Worm (Caenorhabditis elegans) whole organism, L3 larva: ENCODE measurements around the gene nhr-158.

Experiments used
- R02D3.7 ChIP-seq: fragments of 150-350 bp; optimal IDR thresholded peaks from 2 replicates; lab custom pipeline; 2014; ENCODE audit warnings: missing biosample characterization, missing genetic modification characterization
- aly-2 ChIP-seq: fragments of 150-350 bp; optimal IDR thresholded peaks from 2 replicates; lab custom pipeline; 2014; ENCODE audit warnings: missing biosample characterization, missing genetic modification characterization
- ama-1 ChIP-seq: fragments of 150-350 bp; optimal IDR thresholded peaks from 2 replicates; lab custom pipeline; 2018
- ceh-16 ChIP-seq: sonication (generic microtip); optimal IDR thresholded peaks from 2 replicates; lab custom pipeline; 2017; ENCODE audit warnings: missing biosample characterization, missing genetic modification characterization
- ceh-28 ChIP-seq: fragments of 150-350 bp; optimal IDR thresholded peaks from 2 replicates; lab custom pipeline; 2014; ENCODE audit warnings: missing biosample characterization, missing genetic modification reagents, missing genetic modification characterization
- ceh-82 ChIP-seq: fragments of 150-350 bp; optimal IDR thresholded peaks from 2 replicates; lab custom pipeline; 2014; ENCODE audit warnings: missing biosample characterization, missing genetic modification characterization
- ceh-9 ChIP-seq: sonication (generic microtip); optimal IDR thresholded peaks from 2 replicates; lab custom pipeline; 2018; ENCODE audit warnings: missing biosample characterization, missing genetic modification characterization
- daf-12 ChIP-seq: fragments of 150-350 bp; optimal IDR thresholded peaks from 2 replicates; lab custom pipeline; 2014; ENCODE audit warnings: missing biosample characterization, missing genetic modification reagents, missing genetic modification characterization
- egl-27 ChIP-seq: sonication (generic microtip); optimal IDR thresholded peaks from 4 replicates; lab custom pipeline; 2017; ENCODE audit warnings: missing biosample characterization, missing genetic modification reagents, missing genetic modification characterization
- egl-5 ChIP-seq: fragments of 150-350 bp; optimal IDR thresholded peaks from 2 replicates; lab custom pipeline; 2017; ENCODE audit warnings: missing biosample characterization, missing genetic modification reagents, missing genetic modification characterization, inconsistent platforms
- eor-1 ChIP-seq, 2 experiments: fragments of 150-350 bp; optimal IDR thresholded peaks; 2 replicates each; lab custom pipeline; 2014 to 2018; ENCODE audit warnings: missing biosample characterization in 2 of 2, missing genetic modification characterization in 2 of 2
- fkh-10 ChIP-seq: sonication (generic microtip); optimal IDR thresholded peaks from 2 replicates; lab custom pipeline; 2017; ENCODE audit warnings: missing biosample characterization, missing genetic modification reagents, missing genetic modification characterization
- fos-1 ChIP-seq: fragments of 150-350 bp; optimal IDR thresholded peaks from 2 replicates; lab custom pipeline; 2014; ENCODE audit warnings: missing biosample characterization, missing genetic modification characterization
- hmg-11 ChIP-seq: sonication (generic microtip); optimal IDR thresholded peaks from 2 replicates; lab custom pipeline; 2016; ENCODE audit warnings: missing genetic modification characterization, missing compliant biosample characterization
- jun-1 ChIP-seq: fragments of 150-350 bp; optimal IDR thresholded peaks from 2 replicates; lab custom pipeline; 2014; ENCODE audit warnings: missing biosample characterization, missing genetic modification reagents, missing genetic modification characterization
- lin-15B ChIP-seq: fragments of 150-350 bp; optimal IDR thresholded peaks from 2 replicates; lab custom pipeline; 2014; ENCODE audit warnings: missing biosample characterization, missing genetic modification characterization
- lsy-12 ChIP-seq: sonication (generic microtip); optimal IDR thresholded peaks from 2 replicates; lab custom pipeline; 2016; ENCODE audit warnings: mild to moderate bottlenecking, missing genetic modification characterization, missing compliant biosample characterization
- mdl-1 ChIP-seq: fragments of 150-350 bp; optimal IDR thresholded peaks from 2 replicates; lab custom pipeline; 2014; ENCODE audit warnings: missing biosample characterization, missing genetic modification characterization
- mml-1 ChIP-seq: fragments of 150-350 bp; sonication (generic microtip); optimal IDR thresholded peaks from 3 replicates; lab custom pipeline; 2014; ENCODE audit warnings: missing biosample characterization, missing genetic modification characterization
- nfya-1 ChIP-seq: sonication (generic microtip); optimal IDR thresholded peaks from 2 replicates; lab custom pipeline; 2017; ENCODE audit warnings: missing genetic modification characterization, mild to moderate bottlenecking, missing compliant biosample characterization, antibody characterized with exemption, moderate library complexity; ENCODE audit not compliant: insufficient read depth
- nhr-11 ChIP-seq: fragments of 150-350 bp; optimal IDR thresholded peaks from 2 replicates; lab custom pipeline; 2014; ENCODE audit warnings: missing biosample characterization, missing genetic modification characterization
- nhr-23 ChIP-seq: fragments of 150-350 bp; optimal IDR thresholded peaks from 2 replicates; lab custom pipeline; 2014; ENCODE audit warnings: missing biosample characterization, missing genetic modification reagents, missing genetic modification characterization
- nhr-237 ChIP-seq: fragments of 150-350 bp; optimal IDR thresholded peaks from 2 replicates; lab custom pipeline; 2014; ENCODE audit warnings: missing biosample characterization, missing genetic modification characterization
- nhr-25 ChIP-seq: sonication (generic microtip); optimal IDR thresholded peaks from 2 replicates; lab custom pipeline; 2017; ENCODE audit warnings: missing biosample characterization, missing genetic modification characterization
- nhr-28 ChIP-seq: fragments of 150-350 bp; optimal IDR thresholded peaks from 2 replicates; lab custom pipeline; 2014; ENCODE audit warnings: missing biosample characterization, missing genetic modification characterization
- nhr-67 ChIP-seq: fragments of 150-350 bp; optimal IDR thresholded peaks from 2 replicates; lab custom pipeline; 2014; ENCODE audit warnings: missing biosample characterization, missing genetic modification characterization
- nhr-77 ChIP-seq: fragments of 150-350 bp; optimal IDR thresholded peaks from 2 replicates; lab custom pipeline; 2014; ENCODE audit warnings: missing biosample characterization, missing genetic modification characterization
- pha-4 ChIP-seq: fragments of 150-350 bp; optimal IDR thresholded peaks from 2 replicates; lab custom pipeline; 2014; ENCODE audit warnings: missing biosample characterization, missing genetic modification reagents, missing genetic modification characterization
- pqm-1 ChIP-seq: fragments of 150-350 bp; optimal IDR thresholded peaks from 2 replicates; lab custom pipeline; 2017; ENCODE audit warnings: missing biosample characterization, missing genetic modification characterization, inconsistent platforms
- sea-2 ChIP-seq: fragments of 150-350 bp; sonication (generic microtip); optimal IDR thresholded peaks from 4 replicates; lab custom pipeline; 2014; ENCODE audit warnings: missing biosample characterization, missing genetic modification reagents, missing genetic modification characterization
- skn-1 ChIP-seq: fragments of 150-350 bp; optimal IDR thresholded peaks from 2 replicates; lab custom pipeline; 2014; ENCODE audit warnings: missing biosample characterization, missing genetic modification characterization
- snpc-4 ChIP-seq: fragments of 150-350 bp; optimal IDR thresholded peaks from 2 replicates; lab custom pipeline; 2014; ENCODE audit warnings: missing biosample characterization, missing genetic modification characterization
- zag-1 ChIP-seq: fragments of 150-350 bp; optimal IDR thresholded peaks from 2 replicates; lab custom pipeline; 2014; ENCODE audit warnings: missing biosample characterization, missing genetic modification characterization
- ztf-11 ChIP-seq: fragments of 150-350 bp; optimal IDR thresholded peaks from 2 replicates; lab custom pipeline; 2014; ENCODE audit warnings: missing biosample characterization, missing genetic modification characterization
- ztf-4 ChIP-seq: fragments of 150-350 bp; optimal IDR thresholded peaks from 2 replicates; lab custom pipeline; 2014; ENCODE audit warnings: missing biosample characterization, missing genetic modification characterization

nhr-158 gene

ce11 chrV:3902458-3903157 is 28.7 kb upstream of the nhr-158 start, which contains the start of the genes str-229 and srh-190:
Gene str-229 (minus strand): TSS chrV:3902558.
Gene srh-190 (plus strand): TSS chrV:3903107.
- no peak for TF ChIP-seq ceh-28
- TF ChIP-seq egl-27, result no peak
- no peak for TF ChIP-seq hmg-11 (tag; lab: Kevin White, UChicago)
- no peak for TF ChIP-seq skn-1
- no peak for TF ChIP-seq mdl-1 (tag; lab: Kevin White, UChicago)
- TF ChIP-seq nhr-67 (tag; lab: Kevin White, UChicago), result no peak
- no peak for TF ChIP-seq eor-1 (tag; optimal IDR thresholded peaks at IDR 0.05; lab: Kevin White, UChicago)
- TF ChIP-seq nhr-28 (tag; lab: Kevin White, UChicago), result no peak
- TF ChIP-seq pha-4 (tag; lab: Kevin White, UChicago), result no peak
- TF ChIP-seq ceh-16 (tag; lab: Kevin White, UChicago), result no peak
- no peak for TF ChIP-seq daf-12 (tag; lab: Kevin White, UChicago)
- no peak for TF ChIP-seq mml-1 (tag; lab: Kevin White, UChicago)
- no peak for TF ChIP-seq lin-15B (tag; lab: Kevin White, UChicago)

- no peak for TF ChIP-seq ztf-11
- no peak for TF ChIP-seq nhr-25 (tag; lab: Kevin White, UChicago)
- TF ChIP-seq nhr-23 (tag; lab: Kevin White, UChicago), result no peak
- no peak for TF ChIP-seq fkh-10 (GFP tag; lab: Kevin White, UChicago)
- TF ChIP-seq jun-1 (tag; lab: Kevin White, UChicago), result no peak
These were observed 26.1 kb upstream of the nhr-158 start, which contains the start of gene irld-22 for ce11 chrV:3900102-3900501. Gene irld-22 (minus strand): TSS chrV:3900202.

ce11 chrV:3896018-3896417 is 22.1 kb upstream of the nhr-158 start:
- TF ChIP-seq aly-2 (tag; lab: Kevin White, UChicago), result no peak
- no peak for TF ChIP-seq nhr-77 (tag; lab: Kevin White, UChicago)
- TF ChIP-seq mml-1 (tag; lab: Kevin White, UChicago), result no peak
- TF ChIP-seq egl-5 (tag; lab: Kevin White, UChicago), result no peak
- TF ChIP-seq snpc-4 (tag; lab: Kevin White, UChicago), result no peak
- no peak for TF ChIP-seq hmg-11 (tag; lab: Kevin White, UChicago)
- TF ChIP-seq zag-1 (tag; lab: Kevin White, UChicago), result no peak
- no peak for TF ChIP-seq pqm-1 (tag; lab: Kevin White, UChicago)
- TF ChIP-seq nhr-28 (tag; lab: Kevin White, UChicago), result no peak
- TF ChIP-seq ztf-4 (tag; lab: Kevin White, UChicago), result no peak
- no peak for TF ChIP-seq nhr-237 (tag; lab: Kevin White, UChicago)
- no peak for TF ChIP-seq R02D3.7 (tag; lab: Kevin White, UChicago)
- TF ChIP-seq lsy-12 (tag; lab: Kevin White, UChicago), result no peak
- no peak for TF ChIP-seq nhr-11 (tag; lab: Kevin White, UChicago)
- TF ChIP-seq daf-12 (tag; lab: Kevin White, UChicago), result no peak
- TF ChIP-seq mdl-1 (tag; lab: Kevin White, UChicago), result no peak
- no peak for TF ChIP-seq lin-15B (tag; lab: Kevin White, UChicago)
- TF ChIP-seq ceh-9 (tag; lab: Kevin White, UChicago), result no peak
- TF ChIP-seq fos-1 (tag; lab: Kevin White, UChicago), result no peak
- TF ChIP-seq ama-1 (lab: Kevin White, UChicago), result no peak
- TF ChIP-seq, all 47 proteins: peak for 0

ce11 chrV:3894661-3895060 is 20.7 kb upstream of the nhr-158 start, which contains the start of gene sre-9:
Gene sre-9 (plus strand): TSS chrV:3894961.
- no peak for TF ChIP-seq sea-2 (GFP tag; lab: Kevin White, UChicago)
- TF ChIP-seq ceh-82 (tag; lab: Kevin White, UChicago), result no peak
- TF ChIP-seq nfya-1 (tag; lab: Kevin White, UChicago), result no peak
- no peak for TF ChIP-seq snpc-4 (tag; lab: Kevin White, UChicago)
